Fruit fly (Drosophila melanogaster) whole organism, wandering third instar larva: Measurements from ENCODE around the gene CG6066.

Experiments used
- CG32264 ChIP-seq: fragments of 200-800 bp; sonication (Bioruptor generic); optimal IDR thresholded peaks from 2 replicates; lab custom pipeline; 2016; ENCODE audit warnings: missing biosample characterization, missing genetic modification characterization
- CG9705 ChIP-seq: fragments of 200-800 bp; sonication (Bioruptor generic); optimal IDR thresholded peaks from 2 replicates; lab custom pipeline; 2018; ENCODE audit warnings: missing biosample characterization, mild to moderate bottlenecking, missing genetic modification characterization
- CrebA ChIP-seq: fragments of 200-800 bp; sonication (Bioruptor generic); optimal IDR thresholded peaks from 2 replicates; lab custom pipeline; 2016; ENCODE audit warnings: missing biosample characterization, mild to moderate bottlenecking, missing genetic modification characterization, borderline replicate concordance
- Dfd ChIP-seq: fragments of >200 bp; optimal IDR thresholded peaks from 2 replicates; lab custom pipeline; 2017; ENCODE audit warnings: missing biosample characterization, missing genetic modification characterization
- Dif ChIP-seq: fragments of 200-275, 200-300 bp; sonication (Bioruptor generic); optimal IDR thresholded peaks from 2 replicates; lab custom pipeline; 2018; ENCODE audit warnings: missing biosample characterization, missing genetic modification characterization; ENCODE audit not compliant: partially characterized antibody
- GATAd ChIP-seq: sonication (Bioruptor generic); optimal IDR thresholded peaks from 2 replicates; lab custom pipeline; 2016; ENCODE audit warnings: missing biosample characterization, missing genetic modification characterization
- HLH106 ChIP-seq: fragments of 200-800 bp; optimal IDR thresholded peaks from 3 replicates; lab custom pipeline; 2019; ENCODE audit warnings: missing biosample characterization, mild to moderate bottlenecking, missing genetic modification characterization, moderate library complexity
- Hnf4 ChIP-seq: fragments of 200-800 bp; sonication (Bioruptor generic); optimal IDR thresholded peaks from 2 replicates; lab custom pipeline; 2016; ENCODE audit warnings: missing biosample characterization, mild to moderate bottlenecking, missing genetic modification characterization
- Hr78 ChIP-seq: fragments of >200 bp; optimal IDR thresholded peaks from 2 replicates; lab custom pipeline; 2017; ENCODE audit warnings: missing biosample characterization, missing genetic modification characterization
- Hr83 ChIP-seq: fragments of 200-300 bp; sonication (Bioruptor generic); optimal IDR thresholded peaks from 2 replicates; lab custom pipeline; 2016; ENCODE audit warnings: missing biosample characterization, mild to moderate bottlenecking, missing genetic modification characterization, moderate library complexity; ENCODE audit not compliant: poor library complexity, severe bottlenecking
- Mio ChIP-seq: sonication (Bioruptor generic); optimal IDR thresholded peaks from 2 replicates; lab custom pipeline; 2016; ENCODE audit warnings: missing biosample characterization, missing genetic modification characterization
- Myc ChIP-seq: fragments of >200 bp; optimal IDR thresholded peaks from 2 replicates; lab custom pipeline; 2017
- N ChIP-seq: fragments of >200 bp; optimal IDR thresholded peaks from 2 replicates; lab custom pipeline; 2018; ENCODE audit warnings: missing biosample characterization, missing external identifiers, missing genetic modification characterization
- OdsH ChIP-seq: fragments of 200-800 bp; sonication (Bioruptor generic); optimal IDR thresholded peaks from 2 replicates; lab custom pipeline; 2016; ENCODE audit warnings: missing biosample characterization, mild to moderate bottlenecking, missing genetic modification characterization
- Rel ChIP-seq, 2 experiments: fragments of 200-800 bp; sonication (Bioruptor generic) in 1 of 2; optimal IDR thresholded peaks; 2 replicates in 1 of 2; 3 replicates in 1 of 2; lab custom pipeline; 2016 to 2019; ENCODE audit warnings: mild to moderate bottlenecking in 2 of 2, missing biosample characterization in 2 of 2, missing genetic modification characterization in 2 of 2, moderate library complexity in 1 of 2
- Sp1 ChIP-seq: fragments of 200-800 bp; sonication (Bioruptor generic); optimal IDR thresholded peaks from 3 replicates; lab custom pipeline; 2019; ENCODE audit warnings: missing biosample characterization, mild to moderate bottlenecking, missing genetic modification characterization, moderate library complexity
- Vsx2 ChIP-seq: fragments of 200-300, 225-300 bp; sonication (Bioruptor generic); optimal IDR thresholded peaks from 2 replicates; lab custom pipeline; 2018; ENCODE audit warnings: missing biosample characterization, missing genetic modification characterization; ENCODE audit not compliant: partially characterized antibody
- br ChIP-seq: fragments of 200-800 bp; sonication (Bioruptor generic); optimal IDR thresholded peaks from 2 replicates; lab custom pipeline; 2016; ENCODE audit warnings: missing biosample characterization, missing genetic modification characterization
- brk ChIP-seq: fragments of 200-800 bp; sonication (Bioruptor generic); optimal IDR thresholded peaks from 2 replicates; lab custom pipeline; 2016; ENCODE audit warnings: missing biosample characterization, mild to moderate bottlenecking, missing genetic modification characterization
- dl ChIP-seq, 2 experiments: fragments of 175-275, 200-275 bp in 1 of 2; fragments of 200-275 bp in 1 of 2; sonication (Bioruptor generic); optimal IDR thresholded peaks; lab custom pipeline; 2018; ENCODE audit warnings: mild to moderate bottlenecking in 2 of 2, missing biosample characterization in 2 of 2, missing genetic modification characterization in 2 of 2, moderate library complexity in 2 of 2; ENCODE audit not compliant: partially characterized antibody in 2 of 2, insufficient read depth in 1 of 2
- dmrt93B ChIP-seq: fragments of 200-800 bp; sonication (Bioruptor generic); optimal IDR thresholded peaks from 2 replicates; lab custom pipeline; 2018; ENCODE audit warnings: missing biosample characterization, mild to moderate bottlenecking, missing genetic modification characterization
- dsf ChIP-seq: sonication (Bioruptor generic); optimal IDR thresholded peaks from 2 replicates; lab custom pipeline; 2016; ENCODE audit warnings: missing biosample characterization, missing genetic modification characterization, borderline replicate concordance
- ey ChIP-seq: fragments of 200-800 bp; sonication (Bioruptor generic); optimal IDR thresholded peaks from 2 replicates; lab custom pipeline; 2016; ENCODE audit warnings: missing biosample characterization, missing genetic modification characterization
- foxo ChIP-seq, 2 experiments: fragments of 200-800 bp; sonication (Bioruptor generic); optimal IDR thresholded peaks; 2 replicates in 1 of 2; 3 replicates in 1 of 2; lab custom pipeline; 2016 to 2017; ENCODE audit warnings: missing biosample characterization in 2 of 2, missing genetic modification characterization in 2 of 2
- fru ChIP-seq: fragments of 200-800 bp; sonication (Bioruptor generic); optimal IDR thresholded peaks from 3 replicates; lab custom pipeline; 2016; ENCODE audit warnings: missing biosample characterization, mild to moderate bottlenecking, missing genetic modification characterization
- h ChIP-seq: fragments of 200-800 bp; sonication (Bioruptor generic); optimal IDR thresholded peaks from 3 replicates; lab custom pipeline; 2016; ENCODE audit warnings: missing biosample characterization, mild to moderate bottlenecking, missing genetic modification characterization
- jim ChIP-seq: fragments of 175-275, 200-325 bp; sonication (Bioruptor generic); optimal IDR thresholded peaks from 2 replicates; lab custom pipeline; 2016; ENCODE audit warnings: missing biosample characterization, mild to moderate bottlenecking, missing genetic modification characterization
- lola ChIP-seq: fragments of >200 bp; optimal IDR thresholded peaks from 2 replicates; lab custom pipeline; 2017; ENCODE audit warnings: missing biosample characterization, missing genetic modification characterization
- pan ChIP-seq: fragments of >200 bp; optimal IDR thresholded peaks from 2 replicates; lab custom pipeline; 2017
- psq ChIP-seq: fragments of 200-800 bp; sonication (Bioruptor generic); optimal IDR thresholded peaks from 3 replicates; lab custom pipeline; 2017; ENCODE audit warnings: missing biosample characterization, mild to moderate bottlenecking, missing genetic modification characterization, moderate library complexity
- sage ChIP-seq: fragments of 200-800 bp; sonication (Bioruptor generic); optimal IDR thresholded peaks from 2 replicates; lab custom pipeline; 2016; ENCODE audit warnings: missing biosample characterization, mild to moderate bottlenecking, missing genetic modification characterization
- sv ChIP-seq: fragments of 200-800 bp; sonication (Bioruptor generic); optimal IDR thresholded peaks from 3 replicates; lab custom pipeline; 2016; ENCODE audit warnings: missing biosample characterization, missing genetic modification characterization
- tai ChIP-seq: sonication (Bioruptor generic); optimal IDR thresholded peaks from 2 replicates; lab custom pipeline; 2016; ENCODE audit warnings: missing biosample characterization, missing genetic modification characterization
- usp ChIP-seq: fragments of >200 bp; optimal IDR thresholded peaks from 2 replicates; lab custom pipeline; 2017; ENCODE audit warnings: missing biosample characterization, missing genetic modification characterization
- woc ChIP-seq: sonication (Bioruptor generic); optimal IDR thresholded peaks from 2 replicates; lab custom pipeline; 2016; ENCODE audit warnings: missing biosample characterization, mild to moderate bottlenecking, missing genetic modification characterization

CG6066 gene

DNA sequence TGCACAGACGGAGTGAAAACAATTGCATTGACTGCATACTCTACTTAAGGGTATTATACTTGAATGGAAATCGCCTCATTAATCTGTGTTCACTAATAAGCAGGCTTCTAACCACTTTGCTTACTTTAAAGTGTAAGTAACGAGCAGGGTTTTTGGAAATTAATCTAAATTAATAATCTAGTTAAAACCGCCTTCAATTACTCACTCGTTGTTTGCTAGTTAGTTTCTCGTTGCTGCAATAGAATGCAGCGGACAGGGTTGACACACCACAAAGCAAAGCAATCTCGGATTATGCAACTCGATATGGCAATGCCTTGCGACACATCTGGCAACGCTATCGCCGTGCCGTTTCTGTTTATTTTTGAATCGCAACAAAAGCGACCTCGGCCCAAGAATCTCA, 23.5 kb upstream of the CG6066 start:
- TF ChIP-seq lola (GFP tag; lab: Kevin White, UChicago) (no peak), brk (no peak), br (GFP tag; lab: Kevin White, UChicago) (peak; percentile 11), psq (GFP tag; lab: Kevin White, UChicago) (peak; percentile 19), Sp1 (GFP tag; lab: Kevin White, UChicago) (no peak), CG32264 (no peak), fru (GFP tag; lab: Kevin White, UChicago) (peak; percentile 16), Myc (lab: Kevin White, UChicago) (no peak), dsf (GFP tag; lab: Kevin White, UChicago) (no peak), CG9705 (GFP tag; lab: Kevin White, UChicago) (no peak), Hr83 (GFP tag; lab: Kevin White, UChicago) (no peak), foxo (GFP tag; optimal IDR thresholded peaks at IDR 0.05; lab: Kevin White, UChicago) (peak in 1 of 2 experiments; percentile 39), woc (no peak), HLH106 (tag; lab: Kevin White, UChicago) (peak; percentile 32), Mio (GFP tag; lab: Kevin White, UChicago) (no peak), usp (no peak), h (GFP tag; lab: Kevin White, UChicago) (peak; percentile 7), sv (GFP tag; lab: Kevin White, UChicago) (no peak), Dif (GFP tag; lab: Kevin White, UChicago) (no peak), CrebA (GFP tag; lab: Kevin White, UChicago) (no peak), OdsH (GFP tag; lab: Kevin White, UChicago) (no peak), Hnf4 (no peak), ey (GFP tag; lab: Kevin White, UChicago) (no peak), Vsx2 (GFP tag; lab: Kevin White, UChicago) (no peak)

DNA sequence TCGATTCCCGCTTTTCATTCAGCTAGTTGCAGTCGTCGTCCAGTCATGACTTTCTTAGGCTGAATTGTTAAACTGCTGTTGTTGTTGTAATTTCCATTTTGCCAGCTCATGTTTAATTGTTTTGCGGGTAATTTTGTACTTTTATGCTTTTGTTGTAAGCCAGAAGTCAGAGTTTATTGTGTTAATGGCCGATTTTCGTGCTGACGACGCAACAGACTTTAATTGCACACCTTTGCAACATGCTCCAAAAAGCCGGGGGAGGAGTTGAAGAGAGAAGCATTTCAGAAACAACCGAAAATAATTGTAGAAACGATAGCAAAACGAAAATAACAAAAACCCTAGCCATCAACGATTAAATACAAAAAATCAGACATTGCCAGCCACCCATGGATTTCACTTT, 22.2 kb upstream of the CG6066 start:
- TF ChIP-seq h (GFP tag; lab: Kevin White, UChicago) = no peak
- no peak for TF ChIP-seq sage (GFP tag; lab: Kevin White, UChicago)
- no peak for TF ChIP-seq CrebA (GFP tag; lab: Kevin White, UChicago)
- no peak for TF ChIP-seq N (GFP tag; lab: Kevin White, UChicago)
- TF ChIP-seq Sp1 (GFP tag; lab: Kevin White, UChicago) = no peak
- no peak for TF ChIP-seq fru (GFP tag; lab: Kevin White, UChicago)
- no peak for TF ChIP-seq GATAd (GFP tag; lab: Kevin White, UChicago)
- TF ChIP-seq, all 38 proteins: peak for 0

DNA sequence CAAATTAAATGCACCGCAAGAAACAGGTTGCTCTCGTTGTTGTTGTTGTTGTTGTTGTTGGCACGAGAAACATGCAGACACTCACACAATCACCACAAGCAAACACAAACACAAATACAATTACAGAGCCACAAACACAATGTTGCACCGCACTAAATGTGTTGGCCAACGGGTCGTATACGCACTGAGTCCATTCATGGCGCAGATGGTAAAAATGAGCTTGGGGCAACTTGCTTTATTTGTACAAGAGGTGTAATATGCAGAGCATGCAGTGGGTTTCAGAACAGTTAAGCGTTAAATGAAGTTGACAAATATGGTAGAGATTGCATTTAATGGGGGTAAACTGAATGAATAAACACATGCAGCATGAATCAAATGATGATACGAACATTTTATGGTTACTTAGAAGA, 21.4 kb upstream of the CG6066 start:
- TF ChIP-seq Vsx2 (GFP tag; lab: Kevin White, UChicago) = no peak
- TF ChIP-seq Dif (GFP tag; lab: Kevin White, UChicago) = no peak
- no peak for TF ChIP-seq dsf (GFP tag; lab: Kevin White, UChicago)
- TF ChIP-seq brk = no peak
- TF ChIP-seq Sp1 (GFP tag; lab: Kevin White, UChicago) = no peak
- no peak for TF ChIP-seq CG9705 (GFP tag; lab: Kevin White, UChicago)
- no peak for TF ChIP-seq tai (GFP tag; lab: Kevin White, UChicago)
- no peak for TF ChIP-seq Hr83 (GFP tag; lab: Kevin White, UChicago)
- TF ChIP-seq OdsH (GFP tag; lab: Kevin White, UChicago) = no peak
- TF ChIP-seq h (GFP tag; lab: Kevin White, UChicago) = no peak
- TF ChIP-seq ey (GFP tag; lab: Kevin White, UChicago) = no peak

DNA sequence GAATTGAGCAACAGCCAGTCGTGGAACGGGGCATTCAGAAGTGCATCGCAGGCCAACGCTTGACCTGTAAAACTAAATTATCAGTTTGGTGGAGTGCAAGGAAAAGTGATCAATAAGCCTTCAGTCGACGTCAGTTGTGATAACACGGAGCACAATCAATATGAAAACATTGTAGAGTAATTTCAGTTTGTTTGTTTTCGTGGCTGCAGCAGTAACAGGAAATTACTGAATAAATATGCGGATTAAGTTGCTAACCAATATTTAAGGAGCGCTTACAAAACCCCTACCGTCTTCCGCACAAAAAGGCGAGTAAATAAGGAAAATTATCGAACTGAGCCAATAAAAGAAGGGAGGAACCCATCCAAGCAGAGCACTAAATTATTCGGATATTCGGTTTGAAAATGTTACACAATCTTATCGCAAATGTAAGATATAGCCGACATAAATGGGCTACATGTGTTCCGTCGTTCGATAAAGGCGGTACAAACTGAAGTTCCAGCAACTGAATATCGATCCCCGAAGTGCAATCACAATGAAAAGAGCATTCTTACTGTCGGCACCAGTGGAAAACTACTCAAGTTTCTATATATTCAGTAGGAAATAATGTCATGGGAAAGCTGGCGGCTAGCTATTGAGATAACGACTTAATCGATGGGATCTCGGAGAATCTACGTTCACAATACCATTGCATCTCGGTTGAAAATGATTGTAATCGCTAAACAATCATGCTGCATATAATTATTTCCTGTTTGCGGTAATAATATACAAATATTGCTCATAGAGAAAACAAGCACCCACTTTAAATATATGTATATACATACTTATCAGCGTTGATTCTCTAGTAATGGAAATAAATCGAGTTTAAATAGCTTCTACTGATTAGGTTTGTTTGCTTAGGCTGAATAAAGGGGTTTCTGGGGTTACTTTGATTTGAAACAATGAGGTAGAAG, 19.5 kb upstream of the CG6066 start:
- no peak for TF ChIP-seq CrebA (GFP tag; lab: Kevin White, UChicago)
- peak; percentile 11 for TF ChIP-seq dmrt93B (GFP tag; lab: Kevin White, UChicago)
- TF ChIP-seq CG9705 (GFP tag; lab: Kevin White, UChicago) = no peak
- TF ChIP-seq tai (GFP tag; lab: Kevin White, UChicago) = no peak
- no peak for TF ChIP-seq jim
- TF ChIP-seq N (GFP tag; lab: Kevin White, UChicago) = no peak
- TF ChIP-seq ey (GFP tag; lab: Kevin White, UChicago) = peak; percentile 4
- no peak for TF ChIP-seq woc
- TF ChIP-seq Myc (lab: Kevin White, UChicago) = no peak
- TF ChIP-seq Rel (GFP tag; optimal IDR thresholded peaks at IDR 0.05; lab: Kevin White, UChicago) = no peak
- no peak for TF ChIP-seq Rel (tag; optimal IDR thresholded peaks at IDR 0.05; lab: Kevin White, UChicago)
- peak; percentile 30 for TF ChIP-seq psq (GFP tag; lab: Kevin White, UChicago)
- no peak for TF ChIP-seq Hr83 (GFP tag; lab: Kevin White, UChicago)
- TF ChIP-seq foxo (GFP tag; optimal IDR thresholded peaks at IDR 0.05; lab: Kevin White, UChicago) = peak in 1 of 2 experiments; percentile 27
- no peak for TF ChIP-seq Hr78 (GFP tag; lab: Kevin White, UChicago)
- TF ChIP-seq dsf (GFP tag; lab: Kevin White, UChicago) = no peak
- TF ChIP-seq pan (lab: Kevin White, UChicago) = no peak
- no peak for TF ChIP-seq Dfd (GFP tag; lab: Kevin White, UChicago)
- TF ChIP-seq brk = no peak
- TF ChIP-seq Hnf4 = peak; percentile 37
- TF ChIP-seq Sp1 (GFP tag; lab: Kevin White, UChicago) = peak; percentile 26
- TF ChIP-seq CG32264 = no peak
- TF ChIP-seq dl (GFP tag; optimal IDR thresholded peaks at IDR 0.05; lab: Kevin White, UChicago; ENCODE audit: insufficient read depth in 1 of 2, partially characterized antibody in 2 of 2) = no peak
- TF ChIP-seq Vsx2 (GFP tag; lab: Kevin White, UChicago) = no peak
- TF ChIP-seq fru (GFP tag; lab: Kevin White, UChicago) = peak; percentile 38
- peak; percentile 62 for TF ChIP-seq OdsH (GFP tag; lab: Kevin White, UChicago)
